Fruit fly (Drosophila melanogaster) whole organism, embryonic: ENCODE measurements around the gene CG6527.
A peak's percentile ranks its signal among the peaks of the same experiment; 100 is the strongest.

Experiments
- ATbp ChIP-seq: fragments of 200-800 bp; sonication (Bioruptor generic); optimal IDR thresholded peaks from 2 replicates; lab custom pipeline; 2017; ENCODE audit warnings: missing biosample characterization, mild to moderate bottlenecking, missing genetic modification characterization, missing genetic modification reagents
- Atf6 ChIP-seq: fragments of 200-800 bp; sonication (Bioruptor generic); IDR thresholded peaks from 2 replicates; pipeline ENCODE4 v1.3.6; 2022; ENCODE audit warnings: missing biosample characterization, missing genetic modification characterization
- Awh ChIP-seq: fragments of 200-800 bp; sonication (Bioruptor generic); IDR thresholded peaks from 2 replicates; pipeline ENCODE4, ENCODE4 v1.3.6; 2022; ENCODE audit warnings: missing biosample characterization, missing genetic modification characterization
- CG10979 ChIP-seq: fragments of 200-800 bp; sonication (Bioruptor generic); optimal IDR thresholded peaks from 2 replicates; lab custom pipeline; 2018; ENCODE audit warnings: missing biosample characterization, mild to moderate bottlenecking, missing genetic modification characterization, moderate library complexity
- CG12071 ChIP-seq: fragments of 200-800 bp; sonication (Bioruptor generic); optimal IDR thresholded peaks from 3 replicates; lab custom pipeline; 2018; ENCODE audit warnings: missing biosample characterization, mild to moderate bottlenecking, missing genetic modification characterization
- CG13424 ChIP-seq: fragments of 200-800 bp; sonication (Bioruptor generic); optimal IDR thresholded peaks from 2 replicates; lab custom pipeline; 2019; ENCODE audit warnings: missing biosample characterization, mild to moderate bottlenecking, missing genetic modification characterization, moderate library complexity
- CG13624 ChIP-seq: fragments of 200-800 bp; sonication (Bioruptor generic); optimal IDR thresholded peaks from 2 replicates; lab custom pipeline; 2016; ENCODE audit warnings: missing biosample characterization, missing genetic modification characterization
- CG14710 ChIP-seq: fragments of 200-800 bp; sonication (Bioruptor generic); optimal IDR thresholded peaks from 3 replicates; lab custom pipeline; 2019; ENCODE audit warnings: missing biosample characterization, mild to moderate bottlenecking, missing genetic modification characterization, moderate library complexity
- CG15269 ChIP-seq: fragments of 200-800 bp; sonication (Bioruptor generic); optimal IDR thresholded peaks from 2 replicates; lab custom pipeline; 2018; ENCODE audit warnings: missing biosample characterization, mild to moderate bottlenecking, missing genetic modification characterization, moderate library complexity
- CG15514 ChIP-seq: fragments of 200-800 bp; sonication (Bioruptor generic); optimal IDR thresholded peaks from 3 replicates; lab custom pipeline; 2017; ENCODE audit warnings: missing biosample characterization, missing genetic modification characterization, mild to moderate bottlenecking, moderate library complexity, missing genetic modification reagents
- CG17328 ChIP-seq: fragments of 200-800 bp; sonication (Bioruptor generic); IDR thresholded peaks from 2 replicates; pipeline ENCODE4 v1.3.6; 2022; ENCODE audit warnings: missing biosample characterization, missing genetic modification characterization
- CG17385 ChIP-seq: fragments of 200-800 bp; sonication (Bioruptor generic); optimal IDR thresholded peaks from 3 replicates; lab custom pipeline; 2018; ENCODE audit warnings: missing biosample characterization, mild to moderate bottlenecking, missing genetic modification characterization
- CG17829 ChIP-seq: fragments of 200-800 bp; optimal IDR thresholded peaks from 2 replicates; lab custom pipeline; 2019; ENCODE audit warnings: missing biosample characterization, mild to moderate bottlenecking, missing genetic modification characterization, moderate library complexity
- CG18011 ChIP-seq: fragments of 200-800 bp; sonication (Bioruptor generic); optimal IDR thresholded peaks from 2 replicates; lab custom pipeline; 2017; ENCODE audit warnings: missing biosample characterization, missing genetic modification characterization, mild to moderate bottlenecking, moderate library complexity, missing genotype
- CG18599 ChIP-seq: fragments of 200-800 bp; sonication (Bioruptor generic); optimal IDR thresholded peaks from 3 replicates; lab custom pipeline; 2017; ENCODE audit warnings: missing biosample characterization, missing genetic modification characterization, mild to moderate bottlenecking, moderate library complexity, missing genetic modification reagents
- CG2678 ChIP-seq: fragments of 200-800 bp; sonication (Bioruptor generic); optimal IDR thresholded peaks from 3 replicates; lab custom pipeline; 2019; ENCODE audit warnings: missing biosample characterization, mild to moderate bottlenecking, missing genetic modification characterization, moderate library complexity
- CG4617 ChIP-seq: fragments of 200-800 bp; sonication (Bioruptor generic); optimal IDR thresholded peaks from 3 replicates; lab custom pipeline; 2016; ENCODE audit warnings: missing biosample characterization, missing genetic modification characterization, borderline replicate concordance
- CG7556 ChIP-seq: fragments of 200-800 bp; sonication (Bioruptor generic); optimal IDR thresholded peaks from 2 replicates; lab custom pipeline; 2017; ENCODE audit warnings: missing biosample characterization, mild to moderate bottlenecking, missing genetic modification characterization
- CG9727 ChIP-seq: fragments of 200-800 bp; sonication (Bioruptor generic); optimal IDR thresholded peaks from 3 replicates; lab custom pipeline; 2017; ENCODE audit warnings: missing biosample characterization, mild to moderate bottlenecking, missing genetic modification characterization
- CoRest ChIP-seq: fragments of 200-800 bp; sonication (Bioruptor generic); optimal IDR thresholded peaks from 3 replicates; lab custom pipeline; 2018; ENCODE audit warnings: missing biosample characterization, mild to moderate bottlenecking, missing genetic modification characterization, moderate library complexity
- ERR ChIP-seq: fragments of 200-800 bp; sonication (Bioruptor generic); optimal IDR thresholded peaks from 2 replicates; lab custom pipeline; 2016; ENCODE audit warnings: missing biosample characterization, missing genetic modification characterization
- Med ChIP-seq: fragments of 200-800 bp; sonication (Bioruptor generic); peaks from one replicate; lab custom pipeline; 2016; ENCODE audit warnings: missing biosample characterization, missing genetic modification characterization, mild to moderate bottlenecking, inconsistent platforms, moderate library complexity
- Mrtf ChIP-seq: fragments of 200-800 bp; sonication (Bioruptor generic); IDR thresholded peaks from 3 replicates; pipeline ENCODE4 v1.3.6; 2022; ENCODE audit warnings: missing biosample characterization, missing genetic modification characterization
- Myb ChIP-seq: fragments of 200-800 bp; sonication (Bioruptor generic); optimal IDR thresholded peaks from 2 replicates; lab custom pipeline; 2016; ENCODE audit warnings: missing biosample characterization, missing genetic modification characterization
- Ptx1 ChIP-seq: fragments of 200-800 bp; sonication (Bioruptor generic); IDR thresholded peaks from 2 replicates; pipeline ENCODE4 v1.3.6; 2022; ENCODE audit warnings: missing biosample characterization, missing genetic modification characterization
- Stat92E ChIP-seq, 3 experiments: fragments of >200 bp in 2 of 3; fragments of 200-800 bp in 1 of 3; sonication (Bioruptor generic) in 1 of 3; optimal IDR thresholded peaks; 2 replicates each; lab custom pipeline; 2017 to 2019; ENCODE audit warnings: missing biosample characterization in 3 of 3, missing genetic modification characterization in 3 of 3, mild to moderate bottlenecking in 1 of 3, moderate library complexity in 1 of 3
- ab ChIP-seq: fragments of 200-800 bp; sonication (Bioruptor generic); optimal IDR thresholded peaks from 2 replicates; lab custom pipeline; 2016; ENCODE audit warnings: missing biosample characterization, missing genetic modification characterization
- abd-A ChIP-seq: fragments of 200-800 bp; sonication (Bioruptor generic); optimal IDR thresholded peaks from 3 replicates; lab custom pipeline; 2019; ENCODE audit warnings: missing biosample characterization, mild to moderate bottlenecking, missing genetic modification characterization, moderate library complexity
- az2 ChIP-seq: fragments of 200-800 bp; sonication (Bioruptor generic); optimal IDR thresholded peaks from 3 replicates; lab custom pipeline; 2016; ENCODE audit warnings: missing biosample characterization, missing genetic modification characterization
- bsh ChIP-seq, 2 experiments: fragments of 200-800 bp; sonication (Bioruptor generic); optimal IDR thresholded peaks; 2 replicates each; lab custom pipeline; 2017 to 2018; ENCODE audit warnings: mild to moderate bottlenecking in 2 of 2, missing biosample characterization in 2 of 2, missing genetic modification characterization in 2 of 2, moderate library complexity in 1 of 2
- eve ChIP-seq, 2 experiments: fragments of >200 bp; optimal IDR thresholded peaks; 2 replicates each; lab custom pipeline; 2017; ENCODE audit warnings: missing biosample characterization in 2 of 2, missing genetic modification characterization in 2 of 2
- fd64A ChIP-seq: fragments of 200-800 bp; sonication (Bioruptor generic); optimal IDR thresholded peaks from 3 replicates; lab custom pipeline; 2018; ENCODE audit warnings: missing biosample characterization, mild to moderate bottlenecking, missing genetic modification characterization
- gce ChIP-seq: fragments of 200-800 bp; sonication (Bioruptor generic); IDR thresholded peaks from 3 replicates; pipeline ENCODE4 v1.3.6; 2022; ENCODE audit warnings: missing biosample characterization, missing genetic modification characterization
- gcm2 ChIP-seq: fragments of 200-800 bp; sonication (Bioruptor generic); optimal IDR thresholded peaks from 2 replicates; lab custom pipeline; 2016; ENCODE audit warnings: missing biosample characterization, missing genetic modification characterization
- gem ChIP-seq: fragments of 200-800 bp; sonication (Bioruptor generic); optimal IDR thresholded peaks from 2 replicates; lab custom pipeline; 2019; ENCODE audit warnings: missing biosample characterization, mild to moderate bottlenecking, missing genetic modification characterization, moderate library complexity
- grn ChIP-seq: fragments of 200-800 bp; sonication (Bioruptor generic); optimal IDR thresholded peaks from 3 replicates; lab custom pipeline; 2017; ENCODE audit warnings: missing biosample characterization, missing genetic modification characterization
- gsb-n ChIP-seq: fragments of 200-800 bp; sonication (Bioruptor generic); optimal IDR thresholded peaks from 3 replicates; lab custom pipeline; 2018; ENCODE audit warnings: missing biosample characterization, mild to moderate bottlenecking, missing genetic modification characterization
- gt ChIP-seq: fragments of 200-800 bp; sonication (Bioruptor generic); IDR thresholded peaks from 2 replicates; pipeline ENCODE4 v1.3.6; 2022; ENCODE audit warnings: missing biosample characterization, missing genetic modification characterization
- klu ChIP-seq: fragments of 200-800 bp; sonication (Bioruptor generic); IDR thresholded peaks from 2 replicates; pipeline ENCODE4 v1.3.6; 2022; ENCODE audit warnings: missing biosample characterization, missing genetic modification characterization
- lmd ChIP-seq: fragments of 200-800 bp; sonication (Bioruptor generic); IDR thresholded peaks from 2 replicates; pipeline ENCODE4 v1.3.6; 2022; ENCODE audit warnings: missing biosample characterization, missing genetic modification characterization
- nerfin-1 ChIP-seq: fragments of 200-800 bp; sonication (Bioruptor generic); optimal IDR thresholded peaks from 3 replicates; lab custom pipeline; 2019; ENCODE audit warnings: missing biosample characterization, mild to moderate bottlenecking, missing genetic modification characterization, moderate library complexity
- p53 ChIP-seq: fragments of 200-800 bp; sonication (Bioruptor generic); optimal IDR thresholded peaks from 2 replicates; lab custom pipeline; 2016; ENCODE audit warnings: missing biosample characterization, missing genetic modification characterization
- pan ChIP-seq, 4 experiments: fragments of >200 bp in 3 of 4; fragments of 200-800 bp in 1 of 4; sonication (Bioruptor generic) in 1 of 4; optimal IDR thresholded peaks in 3 of 4; IDR thresholded peaks in 1 of 4; 2 replicates each; pipeline versions ENCODE4 v1.3.6 to Lab custom; 2017 to 2022; ENCODE audit warnings: missing biosample characterization in 2 of 4, missing genetic modification characterization in 2 of 4, mixed read lengths in 1 of 4
- pum ChIP-seq: fragments of 200-800 bp; sonication (Bioruptor generic); optimal IDR thresholded peaks from 2 replicates; lab custom pipeline; 2016; ENCODE audit warnings: missing biosample characterization, missing genetic modification characterization
- sisA ChIP-seq: fragments of 200-800 bp; sonication (Bioruptor generic); IDR thresholded peaks from 2 replicates; pipeline ENCODE4 v1.3.6; 2022; ENCODE audit warnings: missing biosample characterization, missing genetic modification characterization
- trem ChIP-seq: fragments of 200-800 bp; optimal IDR thresholded peaks from 3 replicates; lab custom pipeline; 2019; ENCODE audit warnings: missing biosample characterization, mild to moderate bottlenecking, missing genetic modification characterization, moderate library complexity
- unpg ChIP-seq: fragments of 200-800 bp; sonication (Bioruptor generic); optimal IDR thresholded peaks from 3 replicates; lab custom pipeline; 2018; ENCODE audit warnings: missing biosample characterization, mild to moderate bottlenecking, missing genetic modification characterization, moderate library complexity
- vvl ChIP-seq: fragments of 200-800 bp; sonication (Bioruptor generic); IDR thresholded peaks from 2 replicates; pipeline ENCODE4 v1.3.6; 2022; ENCODE audit warnings: missing biosample characterization, missing genetic modification characterization
- zfh2 ChIP-seq: fragments of 200-800 bp; sonication (Bioruptor generic); optimal IDR thresholded peaks from 2 replicates; lab custom pipeline; 2016; ENCODE audit warnings: missing biosample characterization, missing genetic modification characterization

CG6527 gene

dm6 chr3L:10514829-10515228 is 44.1 kb downstream of the CG6527 start (continued):
- peak; percentile 59 for TF ChIP-seq CG17829 (tag; lab: Kevin White, UChicago)
- no peak for TF ChIP-seq ab (GFP tag; lab: Kevin White, UChicago)
- TF ChIP-seq Med (GFP tag; lab: Kevin White, UChicago): peak; percentile 68
- peak; percentile 62 for TF ChIP-seq CG10979
- peak; percentile 48 for TF ChIP-seq CG7556 (GFP tag; lab: Kevin White, UChicago)
- TF ChIP-seq vvl: 0 out of 2 replicates have a peak, but pooled peaks have one; percentile 57
- TF ChIP-seq gt (GFP tag; lab: Robert Waterston, UW): 0 out of 2 replicates have a peak, but pooled peaks have one; percentile 6
- no peak for TF ChIP-seq pan (optimal IDR thresholded peaks at IDR 0.05; lab: Kevin White, UChicago)
- TF ChIP-seq pan (GFP tag; optimal IDR thresholded peaks at IDR 0.05 in 1 of 2, IDR thresholded peaks at IDR 0.05 in 1 of 2): peak in 1 of 2 experiments; percentile 23
- peak; percentile 19 for TF ChIP-seq trem
- TF ChIP-seq Atf6 (GFP tag; lab: Robert Waterston, UW): no peak
- peak; percentile 70 for TF ChIP-seq gem (tag; lab: Kevin White, UChicago)
- TF ChIP-seq klu (GFP tag; lab: Robert Waterston, UW): no peak
- no peak for TF ChIP-seq CG4617 (GFP tag; lab: Kevin White, UChicago)
- no peak for TF ChIP-seq Stat92E (GFP tag; optimal IDR thresholded peaks at IDR 0.05; lab: Kevin White, UChicago)
- peak in 1 of 2 experiments; percentile 60 for TF ChIP-seq bsh (GFP tag; optimal IDR thresholded peaks at IDR 0.05; lab: Kevin White, UChicago)
- no peak for TF ChIP-seq pum (GFP tag; lab: Kevin White, UChicago)
- TF ChIP-seq gcm2: no peak
- TF ChIP-seq CG13624: no peak
- TF ChIP-seq abd-A (tag; lab: Kevin White, UChicago): no peak
- TF ChIP-seq CG18011: no peak
- peak; percentile 15 for TF ChIP-seq az2 (GFP tag; lab: Kevin White, UChicago)
- peak; percentile 4 for TF ChIP-seq CG15269 (tag; lab: Kevin White, UChicago)
- no peak for TF ChIP-seq Mrtf (GFP tag; lab: Robert Waterston, UW)
- peak; percentile 47; the same call in 1 of the 2 replicates for TF ChIP-seq CG17328
- no peak for TF ChIP-seq ERR (GFP tag; lab: Kevin White, UChicago)
- TF ChIP-seq CG2678 (tag; lab: Kevin White, UChicago): peak; percentile 62
- no peak for TF ChIP-seq grn (GFP tag; lab: Kevin White, UChicago)
- no peak for TF ChIP-seq fd64A
- no peak for TF ChIP-seq p53
- TF ChIP-seq Awh: no peak
- no peak for TF ChIP-seq CG12071 (GFP tag; lab: Kevin White, UChicago)
- TF ChIP-seq CG9727 (GFP tag; lab: Kevin White, UChicago): peak; percentile 47
- peak; percentile 49 for TF ChIP-seq unpg (GFP tag; lab: Kevin White, UChicago)
- peak in 1 of 2 experiments; percentile 53 for TF ChIP-seq eve (GFP tag; optimal IDR thresholded peaks at IDR 0.05; lab: Kevin White, UChicago)
- TF ChIP-seq ATbp (GFP tag; lab: Kevin White, UChicago): peak; percentile 14
- TF ChIP-seq CG13424 (tag; lab: Kevin White, UChicago): peak; percentile 26
- TF ChIP-seq CG17385: peak; percentile 13
- no peak for TF ChIP-seq zfh2
- no peak for TF ChIP-seq Myb (GFP tag; lab: Kevin White, UChicago)
- 0 out of 2 replicates have a peak, but pooled peaks have one; percentile 15 for TF ChIP-seq sisA (GFP tag; lab: Robert Waterston, UW)
- TF ChIP-seq nerfin-1 (tag; lab: Kevin White, UChicago): peak; percentile 6
- peak; percentile 37; the same call in 1 of the 2 replicates for TF ChIP-seq lmd
- TF ChIP-seq CG14710 (tag; lab: Kevin White, UChicago): peak; percentile 44
- peak; percentile 35; the same call in 1 of the 2 replicates for TF ChIP-seq Ptx1 (GFP tag; lab: Robert Waterston, UW)
- 0 out of 3 replicates have a peak, but pooled peaks have one; percentile 36 for TF ChIP-seq gce (GFP tag; lab: Robert Waterston, UW)
- peak; percentile 33 for TF ChIP-seq CoRest
- peak; percentile 49 for TF ChIP-seq CG18599 (GFP tag; lab: Kevin White, UChicago)
- TF ChIP-seq CG15514: peak; percentile 13
- peak; percentile 36 for TF ChIP-seq gsb-n (tag; lab: Kevin White, UChicago)
